Worm (Caenorhabditis elegans): Measurements from ENCODE around the gene F49H12.4.

DNA sequence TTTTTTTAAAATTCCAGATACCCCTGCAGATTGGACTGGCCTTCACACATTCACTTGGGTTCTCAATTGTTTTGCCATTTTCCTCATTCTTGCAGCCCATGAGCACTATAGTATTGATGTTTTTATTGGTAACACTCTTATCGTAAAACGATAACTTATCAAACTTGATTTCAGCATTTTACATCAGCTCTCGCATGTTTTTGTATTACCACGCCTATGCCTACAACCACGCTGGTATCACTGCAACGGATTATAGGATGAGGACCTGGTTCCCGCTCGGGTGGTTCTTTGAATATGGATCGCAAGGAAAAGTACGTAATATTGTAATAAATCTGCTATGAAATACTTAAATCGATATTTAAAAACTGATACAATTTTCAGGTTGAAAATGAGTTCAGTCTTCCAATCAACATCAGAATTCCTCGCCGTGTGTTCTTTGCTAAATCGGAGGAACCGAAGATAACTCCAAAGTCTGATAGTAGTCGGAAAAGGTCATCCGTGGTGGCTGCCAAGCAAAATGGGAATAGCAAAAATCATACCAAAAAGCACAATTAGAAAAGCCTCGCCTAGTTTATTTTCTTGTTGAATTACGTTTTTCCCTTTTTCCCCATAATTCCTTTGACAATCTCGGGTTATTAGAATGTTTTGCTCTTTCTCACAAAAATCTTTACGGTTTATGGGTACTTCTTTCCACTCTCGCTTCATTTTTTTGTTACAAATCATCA lies 31.1 kb downstream of the F49H12.4 start:
- TF ChIP-seq nhr-12 (tag; optimal IDR thresholded peaks at IDR 0.05) = no peak
- TF ChIP-seq ceh-82 (tag; optimal IDR thresholded peaks at IDR 0.05) = no peak
- no peak for TF ChIP-seq crh-2 (tag; optimal IDR thresholded peaks at IDR 0.05)
- TF ChIP-seq elt-1 (tag; optimal IDR thresholded peaks at IDR 0.05) = no peak
- TF ChIP-seq lin-13 (GFP tag; optimal IDR thresholded peaks at IDR 0.05) = no peak
- no peak for TF ChIP-seq nhr-129 (tag; optimal IDR thresholded peaks at IDR 0.05)
- no peak for TF ChIP-seq ama-1 (optimal IDR thresholded peaks at IDR 0.05)
